Worm (Caenorhabditis elegans) whole organism, L1 larva: ENCODE results near the gene gln-5.

Experiments used
- C04F5.9 ChIP-seq: sonication (generic microtip); optimal IDR thresholded peaks from 2 replicates; lab custom pipeline; 2016; ENCODE audit warnings: missing genetic modification characterization, missing compliant biosample characterization
- C34B4.2 ChIP-seq: sonication (generic microtip); optimal IDR thresholded peaks from 2 replicates; lab custom pipeline; 2017; ENCODE audit warnings: mild to moderate bottlenecking, missing genetic modification characterization, missing compliant biosample characterization
- F16B12.6 ChIP-seq: fragments of 150-350 bp; optimal IDR thresholded peaks from 2 replicates; lab custom pipeline; 2014; ENCODE audit warnings: missing biosample characterization, missing genetic modification characterization
- aha-1 ChIP-seq: fragments of 150-350 bp; optimal IDR thresholded peaks from 2 replicates; lab custom pipeline; 2014; ENCODE audit warnings: missing biosample characterization, missing genetic modification characterization
- aly-2 ChIP-seq: fragments of 150-350 bp; optimal IDR thresholded peaks from 2 replicates; lab custom pipeline; 2014; ENCODE audit warnings: missing biosample characterization, missing genetic modification characterization
- blmp-1 ChIP-seq: fragments of 150-350 bp; optimal IDR thresholded peaks from 2 replicates; lab custom pipeline; 2014; ENCODE audit warnings: missing biosample characterization, missing genetic modification characterization
- ceh-8 ChIP-seq: fragments of 200-800 bp; sonication (Bioruptor generic); optimal IDR thresholded peaks from 2 replicates; lab custom pipeline; 2018; ENCODE audit warnings: mild to moderate bottlenecking, missing genetic modification characterization, moderate library complexity, missing compliant biosample characterization
- dsc-1 ChIP-seq: sonication (generic microtip); optimal IDR thresholded peaks from 2 replicates; lab custom pipeline; 2016; ENCODE audit warnings: mild to moderate bottlenecking, missing genetic modification characterization, missing compliant biosample characterization
- efl-1 ChIP-seq, 4 experiments: fragments of 150-350 bp; optimal IDR thresholded peaks in 3 of 4; peaks in 1 of 4; 1 replicate in 1 of 4; 2 replicates in 3 of 4; lab custom pipeline; 2014; ENCODE audit warnings: missing biosample characterization in 2 of 4, missing genetic modification characterization in 2 of 4, missing genetic modification reagents in 2 of 4
- efl-3 ChIP-seq: fragments of 200-800 bp; sonication (Bioruptor generic); optimal IDR thresholded peaks from 2 replicates; lab custom pipeline; 2018; ENCODE audit warnings: mild to moderate bottlenecking, missing genetic modification characterization, missing compliant biosample characterization
- egl-13 ChIP-seq: sonication (generic microtip); optimal IDR thresholded peaks from 2 replicates; lab custom pipeline; 2016; ENCODE audit warnings: missing genotype, missing genetic modification reagents, missing genetic modification characterization, missing compliant biosample characterization
- elt-2 ChIP-seq: sonication (generic microtip); optimal IDR thresholded peaks from 2 replicates; lab custom pipeline; 2016; ENCODE audit warnings: missing genetic modification characterization, mild to moderate bottlenecking, inconsistent platforms, missing compliant biosample characterization, missing genetic modification reagents
- elt-3 ChIP-seq, 6 experiments: fragments of 150-350 bp in 1 of 6; sonication (generic microtip); optimal IDR thresholded peaks; 2 replicates each; lab custom pipeline; 2017 to 2018; ENCODE audit warnings: missing biosample characterization in 6 of 6, missing genetic modification characterization in 6 of 6, inconsistent platforms in 1 of 6
- ets-5 ChIP-seq: fragments of 200-800 bp; sonication (Bioruptor generic); IDR thresholded peaks from 2 replicates; pipeline ENCODE4 v1.3.6; 2022; ENCODE audit warnings: missing genetic modification characterization, missing compliant biosample characterization
- fkh-10 ChIP-seq: sonication (generic microtip); optimal IDR thresholded peaks from 2 replicates; lab custom pipeline; 2017; ENCODE audit warnings: missing biosample characterization, missing genetic modification reagents, missing genetic modification characterization
- fkh-4 ChIP-seq: sonication (generic microtip); optimal IDR thresholded peaks from 2 replicates; lab custom pipeline; 2016; ENCODE audit warnings: missing compliant biosample characterization, missing genetic modification characterization, borderline replicate concordance
- irx-1 ChIP-seq: sonication (generic microtip); optimal IDR thresholded peaks from 2 replicates; lab custom pipeline; 2016; ENCODE audit warnings: missing genetic modification characterization, missing compliant biosample characterization
- isw-1 ChIP-seq: fragments of 200-800 bp; sonication (Bioruptor generic); IDR thresholded peaks from 2 replicates; pipeline ENCODE4 v1.3.6; 2022; ENCODE audit warnings: missing genetic modification characterization, missing compliant biosample characterization
- jun-1 ChIP-seq: fragments of 150-350 bp; optimal IDR thresholded peaks from 2 replicates; lab custom pipeline; 2014; ENCODE audit warnings: missing biosample characterization, missing genetic modification reagents, missing genetic modification characterization
- lin-35 ChIP-seq, 2 experiments: fragments of 150-350 bp; optimal IDR thresholded peaks; 2 replicates each; lab custom pipeline; 2014; ENCODE audit warnings: missing biosample characterization in 2 of 2, missing genetic modification characterization in 2 of 2, missing genetic modification reagents in 2 of 2
- lir-3 ChIP-seq: sonication (generic microtip); optimal IDR thresholded peaks from 2 replicates; lab custom pipeline; 2016; ENCODE audit warnings: mild to moderate bottlenecking, missing genetic modification characterization, moderate library complexity, missing compliant biosample characterization; ENCODE audit not compliant: poor library complexity
- mef-2 ChIP-seq: fragments of 150-350 bp; optimal IDR thresholded peaks from 2 replicates; lab custom pipeline; 2014; ENCODE audit warnings: missing biosample characterization, missing genetic modification characterization
- mep-1 ChIP-seq: fragments of 150-350 bp; optimal IDR thresholded peaks from 2 replicates; lab custom pipeline; 2014; ENCODE audit warnings: missing biosample characterization, missing genetic modification characterization
- nhr-11 ChIP-seq: fragments of 150-350 bp; optimal IDR thresholded peaks from 2 replicates; lab custom pipeline; 2014; ENCODE audit warnings: missing biosample characterization, missing genetic modification characterization
- nhr-20 ChIP-seq: sonication (generic microtip); optimal IDR thresholded peaks from 2 replicates; lab custom pipeline; 2016; ENCODE audit warnings: mild to moderate bottlenecking, missing genetic modification characterization, missing compliant biosample characterization
- nhr-28 ChIP-seq: fragments of 150-350 bp; optimal IDR thresholded peaks from 2 replicates; lab custom pipeline; 2014; ENCODE audit warnings: missing biosample characterization, missing genetic modification characterization
- nhr-84 ChIP-seq: sonication (generic microtip); optimal IDR thresholded peaks from 2 replicates; lab custom pipeline; 2017; ENCODE audit warnings: missing biosample characterization, missing genetic modification characterization
- nhr-85 ChIP-seq: sonication (generic microtip); peaks from one replicate; lab custom pipeline; 2016; ENCODE audit warnings: missing genetic modification characterization, inconsistent platforms, missing compliant biosample characterization
- nhr-90 ChIP-seq: sonication (generic microtip); optimal IDR thresholded peaks from 2 replicates; lab custom pipeline; 2016; ENCODE audit warnings: mild to moderate bottlenecking, missing genetic modification characterization, missing compliant biosample characterization; ENCODE audit not compliant: poor library complexity
- pag-3 ChIP-seq: sonication (generic microtip); optimal IDR thresholded peaks from 2 replicates; lab custom pipeline; 2017; ENCODE audit warnings: missing genetic modification characterization, mild to moderate bottlenecking, missing compliant biosample characterization, antibody characterized with exemption, borderline replicate concordance; ENCODE audit not compliant: insufficient read depth
- pqm-1 ChIP-seq: sonication (generic microtip); optimal IDR thresholded peaks from 3 replicates; lab custom pipeline; 2017; ENCODE audit warnings: missing biosample characterization, missing genetic modification characterization
- rnt-1 ChIP-seq: sonication (generic microtip); optimal IDR thresholded peaks from 2 replicates; lab custom pipeline; 2016; ENCODE audit warnings: mild to moderate bottlenecking, missing genetic modification characterization, moderate library complexity, missing compliant biosample characterization
- skn-1 ChIP-seq: fragments of 150-350 bp; optimal IDR thresholded peaks from 2 replicates; lab custom pipeline; 2014; ENCODE audit warnings: missing biosample characterization, missing genetic modification characterization
- snpc-4 ChIP-seq: fragments of 150-350 bp; optimal IDR thresholded peaks from 2 replicates; lab custom pipeline; 2014; ENCODE audit warnings: missing biosample characterization, missing genetic modification characterization
- snu-23 ChIP-seq: sonication (generic microtip); optimal IDR thresholded peaks from 2 replicates; lab custom pipeline; 2016; ENCODE audit warnings: missing genetic modification characterization, missing compliant biosample characterization
- sox-4 ChIP-seq: sonication (generic microtip); optimal IDR thresholded peaks from 2 replicates; lab custom pipeline; 2016; ENCODE audit warnings: missing genetic modification characterization, missing compliant biosample characterization
- sptf-1 ChIP-seq: fragments of 150-350 bp; optimal IDR thresholded peaks from 2 replicates; lab custom pipeline; 2014; ENCODE audit warnings: missing biosample characterization, missing genetic modification characterization
- tlp-1 ChIP-seq: fragments of 150-350 bp; optimal IDR thresholded peaks from 2 replicates; lab custom pipeline; 2014; ENCODE audit warnings: missing biosample characterization, missing genetic modification characterization
- unc-130 ChIP-seq: fragments of 150-350 bp; optimal IDR thresholded peaks from 2 replicates; lab custom pipeline; 2017; ENCODE audit warnings: missing biosample characterization, missing genetic modification characterization, inconsistent platforms
- vab-15 ChIP-seq: sonication (generic microtip); optimal IDR thresholded peaks from 2 replicates; lab custom pipeline; 2017; ENCODE audit warnings: missing genotype, mild to moderate bottlenecking, missing genetic modification characterization, missing compliant biosample characterization

Gene gln-5

DNA sequence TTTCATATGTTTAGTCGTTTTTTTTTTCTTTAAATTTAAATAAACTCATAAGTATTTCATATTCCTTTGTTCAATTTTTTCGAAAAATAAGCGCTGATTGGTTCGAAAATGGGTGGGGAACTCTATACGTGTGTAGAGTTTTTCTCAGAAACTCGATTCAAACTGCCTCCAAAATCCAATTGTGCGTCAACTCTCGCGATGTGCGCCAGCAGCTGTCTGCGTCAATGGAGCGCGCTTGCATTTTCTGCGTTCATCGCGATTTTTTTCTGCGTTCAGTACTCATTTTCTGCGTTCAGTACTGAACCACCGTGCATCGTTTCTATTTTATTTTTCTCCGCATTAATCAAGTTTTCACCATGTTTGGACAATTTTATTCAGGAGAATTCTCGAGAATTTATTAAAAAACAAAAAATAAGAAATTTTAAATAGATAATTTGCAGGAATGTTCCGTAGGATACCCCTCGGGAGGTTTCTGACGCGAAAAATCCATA lies 23.7 kb downstream of the gln-5 start, which contains the start of gene eelo-2 (continued):
- peak; percentile 91 for TF ChIP-seq efl-3
- TF ChIP-seq vab-15 (tag; lab: Kevin White, UChicago): peak; percentile 88
- TF ChIP-seq mef-2: peak; percentile 87
- peak; percentile 99 for TF ChIP-seq snu-23
- TF ChIP-seq nhr-11: peak; percentile 97
- peak; percentile 92 for TF ChIP-seq C04F5.9 (tag; lab: Kevin White, UChicago)
- peak; percentile 92 for TF ChIP-seq pqm-1 (tag; lab: Kevin White, UChicago)
- no peak for TF ChIP-seq tlp-1
- peak; percentile 100 for TF ChIP-seq mep-1
- peak; percentile 99 for TF ChIP-seq dsc-1
- peak; percentile 99 for TF ChIP-seq fkh-10
- TF ChIP-seq blmp-1: peak; percentile 84
- TF ChIP-seq rnt-1: peak; percentile 99
- peak; percentile 98 for TF ChIP-seq isw-1 (GFP tag; lab: Robert Waterston, UW)
- peak; percentile 94 for TF ChIP-seq lir-3 (tag; lab: Kevin White, UChicago)

- TF ChIP-seq unc-130: no peak
- no peak for TF ChIP-seq nhr-90 (tag; lab: Kevin White, UChicago)
- TF ChIP-seq F16B12.6 (tag; lab: Kevin White, UChicago): no peak
- no peak for TF ChIP-seq sox-4 (tag; lab: Kevin White, UChicago)
- TF ChIP-seq fkh-4 (tag; lab: Kevin White, UChicago): no peak
- TF ChIP-seq efl-3: no peak
- no peak for TF ChIP-seq nhr-20 (tag; lab: Kevin White, UChicago)
- TF ChIP-seq ceh-8: no peak
- no peak for TF ChIP-seq egl-13 (tag; lab: Kevin White, UChicago)
- TF ChIP-seq nhr-11: no peak
- no peak for TF ChIP-seq skn-1 (tag; lab: Kevin White, UChicago)
- TF ChIP-seq C34B4.2: no peak
- no peak for TF ChIP-seq nhr-84 (tag; lab: Kevin White, UChicago)
- no peak for TF ChIP-seq ets-5 (GFP tag; lab: Robert Waterston, UW)
- TF ChIP-seq nhr-28 (tag; lab: Kevin White, UChicago): no peak
- TF ChIP-seq elt-3 (tag; optimal IDR thresholded peaks at IDR 0.05; lab: Kevin White, UChicago): no peak
- TF ChIP-seq mep-1: no peak
Observed at ce11 chrIV:17248538-17248937, 24.9 kb downstream of the gln-5 start.

DNA sequence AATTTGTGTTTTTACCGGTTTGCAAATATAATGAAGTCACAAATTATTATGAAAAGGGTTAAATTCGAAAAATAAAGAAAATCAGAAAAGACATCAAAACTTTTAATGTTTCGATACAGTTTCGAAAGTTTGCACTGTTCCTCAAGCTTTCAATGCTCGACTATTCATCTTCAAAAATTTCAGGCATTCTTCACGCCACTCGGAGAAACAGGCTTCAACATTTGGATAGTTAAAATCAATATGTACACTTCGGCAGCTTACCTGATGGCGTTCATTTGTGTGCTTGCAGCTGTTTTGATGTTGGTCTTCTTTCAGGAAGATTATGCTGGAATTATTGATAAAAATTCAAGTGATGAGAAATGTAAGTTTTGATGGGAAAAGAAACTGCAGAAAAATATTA lies 26.3 kb downstream of the gln-5 start:
- TF ChIP-seq nhr-85 (tag; lab: Kevin White, UChicago) (peak; percentile 46), vab-15 (tag; lab: Kevin White, UChicago) (no peak), aha-1 (no peak), efl-1 (optimal IDR thresholded peaks at IDR 0.05; lab: Kevin White, UChicago) (no peak), efl-1 (GFP tag; optimal IDR thresholded peaks at IDR 0.05 in 1 of 2; lab: Kevin White, UChicago) (peak in 1 of 2 experiments; percentile 73)

DNA sequence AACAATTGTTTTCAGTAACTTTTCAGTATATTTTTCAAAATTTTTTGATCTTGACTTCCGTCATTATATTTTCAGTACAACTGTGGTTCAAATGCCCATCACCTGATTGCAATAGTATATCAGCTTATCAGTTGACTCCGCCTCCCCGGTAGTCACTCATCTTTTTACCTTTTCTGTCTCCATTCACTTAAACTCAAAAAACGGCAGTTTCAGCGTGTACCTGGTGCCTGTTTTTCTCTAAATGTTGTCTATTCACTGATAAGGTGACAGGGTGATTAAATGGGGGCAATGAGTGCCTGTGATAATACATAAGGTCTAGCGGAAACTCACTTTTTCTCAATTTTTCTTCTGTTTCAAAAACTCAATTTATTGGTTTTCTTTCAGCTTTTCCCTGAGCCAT lies 28.3 kb downstream of the gln-5 start, which contains the start of gene ZK550.2:
Gene ZK550.2 (plus strand): TSS at position 385 of the 400 bp plus-strand sequence.
- TF ChIP-seq irx-1 (no peak), pqm-1 (tag; lab: Kevin White, UChicago) (peak; percentile 95), elt-2 (tag; lab: Kevin White, UChicago) (peak; percentile 99), lin-35 (GFP tag; optimal IDR thresholded peaks at IDR 0.05; lab: Kevin White, UChicago) (peak in 1 of 2 experiments; percentile 67), skn-1 (tag; lab: Kevin White, UChicago) (no peak), pag-3 (no peak), nhr-20 (tag; lab: Kevin White, UChicago) (peak; percentile 37), aly-2 (tag; lab: Kevin White, UChicago) (no peak), snpc-4 (no peak), nhr-90 (tag; lab: Kevin White, UChicago) (peak; percentile 21), sptf-1 (no peak), jun-1 (tag; lab: Kevin White, UChicago) (peak; percentile 62)
